Fruit fly (Drosophila melanogaster): Measurements from ENCODE around the gene ND-SGDH.

Gene ND-SGDH

dm6 chr3L:12118156-12118555, 20.2 kb downstream of the ND-SGDH start, which contains the start of gene ssp:
ssp (plus strand) TSS chr3L:12118257.
- TF ChIP-seq pan (optimal IDR thresholded peaks at IDR 0.05), result no peak
- TF ChIP-seq usp (GFP tag; optimal IDR thresholded peaks at IDR 0.05), result no peak
- TF ChIP-seq Dll (optimal IDR thresholded peaks at IDR 0.05), result no peak
- TF ChIP-seq psq (optimal IDR thresholded peaks at IDR 0.05), result no peak
- no peak for TF ChIP-seq EcR (GFP tag; optimal IDR thresholded peaks at IDR 0.05)
- TF ChIP-seq CG8478 (optimal IDR thresholded peaks at IDR 0.05), result no peak

- TF ChIP-seq psq (optimal IDR thresholded peaks at IDR 0.05) (no peak), CG8478 (optimal IDR thresholded peaks at IDR 0.05) (no peak), pan (optimal IDR thresholded peaks at IDR 0.05) (no peak), usp (GFP tag; optimal IDR thresholded peaks at IDR 0.05) (no peak), Dll (optimal IDR thresholded peaks at IDR 0.05) (no peak), EcR (GFP tag; optimal IDR thresholded peaks at IDR 0.05) (no peak)
Observed at dm6 chr3L:12115966-12116735, 22.2 kb downstream of the ND-SGDH start, which contains the start of gene vers. vers (plus strand) TSS chr3L:12116101.

dm6 chr3L:12115103-12115502, 23.3 kb downstream of the ND-SGDH start:
- TF ChIP-seq CG8478 (optimal IDR thresholded peaks at IDR 0.05), result no peak
- no peak for TF ChIP-seq psq (optimal IDR thresholded peaks at IDR 0.05)
- no peak for TF ChIP-seq Dll (optimal IDR thresholded peaks at IDR 0.05)
- TF ChIP-seq EcR (GFP tag; optimal IDR thresholded peaks at IDR 0.05), result no peak
- TF ChIP-seq pan (optimal IDR thresholded peaks at IDR 0.05), result no peak
- no peak for TF ChIP-seq usp (GFP tag; optimal IDR thresholded peaks at IDR 0.05)

DNA sequence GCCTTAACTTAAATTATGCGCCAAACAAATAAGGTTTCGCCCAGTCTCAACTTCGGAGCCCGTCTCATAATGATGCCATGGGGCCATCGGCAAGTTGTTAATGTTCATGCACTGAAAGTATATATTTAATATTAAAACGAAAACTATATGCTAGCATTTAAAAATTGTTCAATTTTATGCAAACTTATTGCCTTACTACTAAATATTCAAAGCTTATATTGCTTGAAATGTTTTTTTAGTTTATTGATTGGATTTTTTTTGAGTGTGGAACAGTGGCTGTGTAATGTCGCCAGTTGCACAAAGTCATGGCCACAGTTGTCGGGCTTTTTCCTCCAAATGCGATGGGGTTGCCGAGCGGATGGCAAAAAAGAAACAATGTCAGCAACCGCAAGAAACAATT, 24.2 kb downstream of the ND-SGDH start:
- TF ChIP-seq EcR (GFP tag; optimal IDR thresholded peaks at IDR 0.05) (no peak), pan (optimal IDR thresholded peaks at IDR 0.05) (no peak), Dll (optimal IDR thresholded peaks at IDR 0.05) (no peak), usp (GFP tag; optimal IDR thresholded peaks at IDR 0.05) (no peak), CG8478 (optimal IDR thresholded peaks at IDR 0.05) (no peak), psq (optimal IDR thresholded peaks at IDR 0.05) (no peak)

- no peak for TF ChIP-seq usp (GFP tag; optimal IDR thresholded peaks at IDR 0.05)
- no peak for TF ChIP-seq EcR (GFP tag; optimal IDR thresholded peaks at IDR 0.05)
- no peak for TF ChIP-seq Dll (optimal IDR thresholded peaks at IDR 0.05)
- TF ChIP-seq psq (optimal IDR thresholded peaks at IDR 0.05), result no peak
- no peak for TF ChIP-seq pan (optimal IDR thresholded peaks at IDR 0.05)
- TF ChIP-seq CG8478 (optimal IDR thresholded peaks at IDR 0.05), result no peak
Observed at dm6 chr3L:12113589-12113988, 24.8 kb downstream of the ND-SGDH start.

DNA sequence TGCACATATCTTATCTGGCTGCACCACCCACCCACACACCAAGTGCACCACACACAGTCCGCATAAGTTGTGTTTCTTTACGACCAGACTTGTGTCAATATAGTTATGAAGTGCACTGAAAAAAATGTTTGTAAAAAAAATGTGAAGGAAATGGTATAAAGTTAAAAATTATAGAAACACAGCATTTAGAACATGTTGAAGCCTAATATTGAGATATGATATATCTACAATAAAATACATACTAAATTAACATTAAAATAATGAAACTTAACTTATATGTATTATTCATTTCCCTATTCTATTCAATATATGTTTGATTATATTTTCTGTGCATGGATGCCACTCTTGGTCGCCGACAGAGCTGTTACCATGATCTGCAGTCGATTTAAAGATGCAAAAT, 25.4 kb downstream of the ND-SGDH start:
- TF ChIP-seq pan (optimal IDR thresholded peaks at IDR 0.05) (no peak), psq (optimal IDR thresholded peaks at IDR 0.05) (no peak), CG8478 (optimal IDR thresholded peaks at IDR 0.05) (no peak), Dll (optimal IDR thresholded peaks at IDR 0.05) (no peak), EcR (GFP tag; optimal IDR thresholded peaks at IDR 0.05) (no peak), usp (GFP tag; optimal IDR thresholded peaks at IDR 0.05) (no peak)

dm6 chr3L:12111081-12111958, 27.1 kb downstream of the ND-SGDH start:
- peak in 1 of 2 experiments; percentile 77 for TF ChIP-seq EcR (GFP tag; optimal IDR thresholded peaks at IDR 0.05)
- TF ChIP-seq Dll (optimal IDR thresholded peaks at IDR 0.05), result no peak

- TF ChIP-seq CG8478 (optimal IDR thresholded peaks at IDR 0.05), result no peak
- TF ChIP-seq Dll (optimal IDR thresholded peaks at IDR 0.05), result no peak
- no peak for TF ChIP-seq psq (optimal IDR thresholded peaks at IDR 0.05)
Observed at dm6 chr3L:12109045-12109632, 29.2 kb downstream of the ND-SGDH start.

DNA sequence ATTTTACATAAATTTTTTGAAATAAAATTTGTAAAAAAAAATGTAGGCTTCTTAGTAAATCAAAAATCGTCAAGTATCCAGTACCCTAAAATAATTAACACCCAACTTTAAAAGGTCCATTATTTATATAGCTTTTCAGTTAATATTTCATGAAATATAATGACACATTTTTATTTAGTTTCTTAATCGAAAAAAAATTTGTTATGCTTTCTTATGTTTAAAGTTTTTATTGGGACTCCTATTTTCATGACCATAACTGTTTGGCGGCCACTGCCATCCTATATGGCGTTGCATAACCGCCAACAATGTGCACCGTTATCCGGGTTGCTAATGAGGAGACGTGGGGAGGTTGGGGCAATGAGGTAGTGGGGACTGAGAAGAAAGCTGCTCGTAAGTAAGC, 29.9 kb downstream of the ND-SGDH start:
- TF ChIP-seq usp (GFP tag; optimal IDR thresholded peaks at IDR 0.05) (no peak), EcR (GFP tag; optimal IDR thresholded peaks at IDR 0.05) (no peak), pan (optimal IDR thresholded peaks at IDR 0.05) (no peak), CG8478 (optimal IDR thresholded peaks at IDR 0.05) (no peak), Dll (optimal IDR thresholded peaks at IDR 0.05) (no peak), psq (optimal IDR thresholded peaks at IDR 0.05) (no peak)

DNA sequence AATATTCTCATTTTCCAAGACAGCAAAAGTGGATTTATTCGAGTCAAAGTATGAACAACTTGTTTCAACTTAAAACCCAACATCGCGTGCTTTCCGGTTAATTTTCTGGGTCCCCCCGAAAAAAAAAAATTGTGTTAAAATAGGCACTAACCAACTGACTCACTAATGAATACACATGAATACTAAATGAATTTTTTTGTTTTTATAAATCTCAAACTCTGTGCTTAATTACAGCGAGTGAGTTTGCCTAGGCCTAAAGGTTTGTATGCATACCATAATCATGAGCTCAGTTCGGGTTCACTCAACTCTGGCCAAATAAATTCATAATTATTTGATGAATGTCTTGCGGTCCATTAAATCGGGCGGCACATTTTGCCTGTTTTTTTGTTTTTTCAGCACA, 31.0 kb downstream of the ND-SGDH start:
- TF ChIP-seq usp (GFP tag; optimal IDR thresholded peaks at IDR 0.05) (no peak), EcR (GFP tag; optimal IDR thresholded peaks at IDR 0.05) (no peak), Dll (optimal IDR thresholded peaks at IDR 0.05) (no peak), CG8478 (optimal IDR thresholded peaks at IDR 0.05) (no peak), pan (optimal IDR thresholded peaks at IDR 0.05) (no peak), psq (optimal IDR thresholded peaks at IDR 0.05) (no peak)

dm6 chr3L:12101924-12102383, 36.4 kb downstream of the ND-SGDH start:
- no peak for TF ChIP-seq usp (GFP tag; optimal IDR thresholded peaks at IDR 0.05)
